Worm (Caenorhabditis elegans) whole organism, L1 larva: ENCODE measurements around the gene paqr-1.
A peak's percentile ranks its signal among the peaks of the same experiment; 100 is the strongest.

Experiments used
- C34B4.2 ChIP-seq: sonication (generic microtip); optimal IDR thresholded peaks from 2 replicates; lab custom pipeline; 2017; ENCODE audit warnings: mild to moderate bottlenecking, missing genetic modification characterization, missing compliant biosample characterization
- aha-1 ChIP-seq: fragments of 150-350 bp; optimal IDR thresholded peaks from 2 replicates; lab custom pipeline; 2014; ENCODE audit warnings: missing biosample characterization, missing genetic modification characterization
- ama-1 ChIP-seq: fragments of 150-350 bp; optimal IDR thresholded peaks from 2 replicates; lab custom pipeline; 2014
- blmp-1 ChIP-seq: fragments of 150-350 bp; optimal IDR thresholded peaks from 2 replicates; lab custom pipeline; 2014; ENCODE audit warnings: missing biosample characterization, missing genetic modification characterization
- ceh-82 ChIP-seq, 3 experiments: fragments of 150-350 bp in 1 of 3; sonication (generic microtip) in 2 of 3; optimal IDR thresholded peaks; 2 replicates each; lab custom pipeline; 2014 to 2017; ENCODE audit warnings: missing biosample characterization in 3 of 3, missing genetic modification characterization in 3 of 3
- ceh-88 ChIP-seq: fragments of 200-800 bp; sonication (Bioruptor generic); IDR thresholded peaks from 2 replicates; pipeline ENCODE4 v1.3.6; 2022; ENCODE audit warnings: missing genetic modification characterization, missing compliant biosample characterization
- dpl-1 ChIP-seq, 3 experiments: fragments of 150-350 bp in 2 of 3; sonication (generic microtip) in 1 of 3; optimal IDR thresholded peaks; 2 replicates each; lab custom pipeline; 2014 to 2017; ENCODE audit warnings: missing biosample characterization in 3 of 3, missing genetic modification characterization in 3 of 3, missing genetic modification reagents in 3 of 3
- efl-1 ChIP-seq, 4 experiments: fragments of 150-350 bp; optimal IDR thresholded peaks in 3 of 4; peaks in 1 of 4; 1 replicate in 1 of 4; 2 replicates in 3 of 4; lab custom pipeline; 2014; ENCODE audit warnings: missing biosample characterization in 2 of 4, missing genetic modification characterization in 2 of 4, missing genetic modification reagents in 2 of 4
- egl-27 ChIP-seq, 2 experiments: fragments of 150-350 bp in 1 of 2; sonication (generic microtip); optimal IDR thresholded peaks; 3 replicates each; lab custom pipeline; 2017 to 2018; ENCODE audit warnings: missing biosample characterization in 2 of 2, missing genetic modification characterization in 2 of 2, missing genetic modification reagents in 2 of 2
- fkh-4 ChIP-seq: sonication (generic microtip); optimal IDR thresholded peaks from 2 replicates; lab custom pipeline; 2016; ENCODE audit warnings: missing compliant biosample characterization, missing genetic modification characterization, borderline replicate concordance
- fkh-8 ChIP-seq: sonication (generic microtip); optimal IDR thresholded peaks from 2 replicates; lab custom pipeline; 2016; ENCODE audit warnings: mild to moderate bottlenecking, missing genetic modification characterization, missing compliant biosample characterization
- grh-1 ChIP-seq: fragments of 200-800 bp; sonication (Bioruptor generic); IDR thresholded peaks from 2 replicates; pipeline ENCODE4 v1.3.6; 2022; ENCODE audit warnings: missing genetic modification reagents, missing genetic modification characterization, missing compliant biosample characterization
- hlh-17 ChIP-seq: fragments of 200-800 bp; sonication (Bioruptor generic); optimal IDR thresholded peaks from 2 replicates; lab custom pipeline; 2018; ENCODE audit warnings: missing genetic modification characterization, mild to moderate bottlenecking, missing compliant biosample characterization, moderate library complexity, borderline replicate concordance
- hpl-2 ChIP-seq: fragments of 150-350 bp; optimal IDR thresholded peaks from 2 replicates; lab custom pipeline; 2014; ENCODE audit warnings: missing biosample characterization, missing genetic modification reagents, missing genetic modification characterization
- isw-1 ChIP-seq: fragments of 200-800 bp; sonication (Bioruptor generic); IDR thresholded peaks from 2 replicates; pipeline ENCODE4 v1.3.6; 2022; ENCODE audit warnings: missing genetic modification characterization, missing compliant biosample characterization
- lin-14 ChIP-seq: fragments of 200-800 bp; sonication (Bioruptor generic); optimal IDR thresholded peaks from 2 replicates; lab custom pipeline; 2018; ENCODE audit warnings: mild to moderate bottlenecking, missing genetic modification characterization, moderate library complexity, missing compliant biosample characterization
- lin-35 ChIP-seq, 2 experiments: fragments of 150-350 bp; optimal IDR thresholded peaks; 2 replicates each; lab custom pipeline; 2014; ENCODE audit warnings: missing biosample characterization in 2 of 2, missing genetic modification characterization in 2 of 2, missing genetic modification reagents in 2 of 2
- mab-9 ChIP-seq: fragments of 200-800 bp; sonication (Bioruptor generic); IDR thresholded peaks from 2 replicates; pipeline ENCODE4 v1.3.6; 2022; ENCODE audit warnings: missing genetic modification reagents, missing genetic modification characterization, missing compliant biosample characterization
- mdl-1 ChIP-seq, 2 experiments: fragments of 150-350 bp; optimal IDR thresholded peaks; 2 replicates each; lab custom pipeline; 2014 to 2017; ENCODE audit warnings: missing biosample characterization in 2 of 2, missing genetic modification characterization in 2 of 2, inconsistent platforms in 1 of 2
- mep-1 ChIP-seq: fragments of 150-350 bp; optimal IDR thresholded peaks from 2 replicates; lab custom pipeline; 2014; ENCODE audit warnings: missing biosample characterization, missing genetic modification characterization
- nhr-12 ChIP-seq: sonication (generic microtip); optimal IDR thresholded peaks from 2 replicates; lab custom pipeline; 2017; ENCODE audit warnings: missing biosample characterization, missing genetic modification characterization
- nhr-20 ChIP-seq: sonication (generic microtip); optimal IDR thresholded peaks from 2 replicates; lab custom pipeline; 2016; ENCODE audit warnings: mild to moderate bottlenecking, missing genetic modification characterization, missing compliant biosample characterization
- nhr-77 ChIP-seq: fragments of 150-350 bp; optimal IDR thresholded peaks from 2 replicates; lab custom pipeline; 2014; ENCODE audit warnings: missing biosample characterization, missing genetic modification characterization
- pax-3 ChIP-seq: fragments of 200-800 bp; sonication (Bioruptor generic); optimal IDR thresholded peaks from 2 replicates; lab custom pipeline; 2018; ENCODE audit warnings: mild to moderate bottlenecking, missing genetic modification characterization, moderate library complexity, missing compliant biosample characterization
- snu-23 ChIP-seq: sonication (generic microtip); optimal IDR thresholded peaks from 2 replicates; lab custom pipeline; 2016; ENCODE audit warnings: missing genetic modification characterization, missing compliant biosample characterization
- sptf-1 ChIP-seq: fragments of 150-350 bp; optimal IDR thresholded peaks from 2 replicates; lab custom pipeline; 2014; ENCODE audit warnings: missing biosample characterization, missing genetic modification characterization
- sup-37 ChIP-seq: fragments of 200-800 bp; sonication (Bioruptor generic); optimal IDR thresholded peaks from 2 replicates; lab custom pipeline; 2018; ENCODE audit warnings: mild to moderate bottlenecking, missing genetic modification characterization, missing compliant biosample characterization
- tbx-2 ChIP-seq: sonication (generic microtip); optimal IDR thresholded peaks from 2 replicates; lab custom pipeline; 2016; ENCODE audit warnings: missing genetic modification characterization, missing compliant biosample characterization
- unc-130 ChIP-seq: fragments of 150-350 bp; optimal IDR thresholded peaks from 2 replicates; lab custom pipeline; 2017; ENCODE audit warnings: missing biosample characterization, missing genetic modification characterization, inconsistent platforms
- unc-30 ChIP-seq: sonication (generic microtip); optimal IDR thresholded peaks from 2 replicates; lab custom pipeline; 2017; ENCODE audit warnings: missing biosample characterization, missing genetic modification characterization
- unc-86 ChIP-seq: sonication (generic microtip); optimal IDR thresholded peaks from 2 replicates; lab custom pipeline; 2016; ENCODE audit warnings: missing genetic modification characterization, missing compliant biosample characterization
- unc-98 ChIP-seq: fragments of 200-800 bp; sonication (Bioruptor generic); IDR thresholded peaks from 2 replicates; pipeline ENCODE4 v1.3.6; 2022; ENCODE audit warnings: missing genetic modification characterization, missing compliant biosample characterization
- xbp-1 ChIP-seq: sonication (generic microtip); optimal IDR thresholded peaks from 2 replicates; lab custom pipeline; 2016; ENCODE audit warnings: missing genetic modification characterization, missing compliant biosample characterization
- zag-1 ChIP-seq: fragments of 150-350 bp; optimal IDR thresholded peaks from 2 replicates; lab custom pipeline; 2014; ENCODE audit warnings: missing biosample characterization, missing genetic modification characterization

Gene paqr-1

DNA sequence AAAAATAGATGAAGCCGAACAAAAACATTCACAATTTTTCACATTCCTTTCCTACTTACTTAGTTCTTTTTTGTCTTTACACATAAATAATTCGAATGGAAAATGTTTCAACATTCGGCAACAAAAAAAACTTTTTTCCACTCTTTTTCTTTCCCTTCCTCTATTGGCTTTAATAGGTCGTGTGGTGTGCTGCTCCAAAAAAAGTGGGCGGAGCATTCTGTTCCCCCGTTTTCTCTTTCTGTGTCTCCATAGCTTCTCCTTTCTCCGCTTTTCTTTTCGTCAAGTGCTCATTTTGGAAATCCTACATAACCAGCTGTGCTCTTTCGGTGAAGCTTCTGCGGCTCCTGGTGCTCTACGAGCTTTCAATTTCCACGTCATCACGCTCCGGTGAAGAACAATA is 13.8 kb downstream of the paqr-1 start, which contains the start of gene C01G5.25:
Gene C01G5.25 (plus strand): TSS at position 250 of the 400 bp plus-strand sequence.
- TF ChIP-seq fkh-8 (tag; lab: Kevin White, UChicago), result peak; percentile 2
- peak in 1 of 3 experiments; percentile 12 for TF ChIP-seq dpl-1 (GFP tag; optimal IDR thresholded peaks at IDR 0.05; lab: Kevin White, UChicago)
- TF ChIP-seq ceh-82 (tag; optimal IDR thresholded peaks at IDR 0.05; lab: Kevin White, UChicago), result peak in 1 of 3 experiments; percentile 23
- TF ChIP-seq unc-86 (tag; lab: Kevin White, UChicago), result peak; percentile 56
- no peak for TF ChIP-seq lin-35 (GFP tag; optimal IDR thresholded peaks at IDR 0.05; lab: Kevin White, UChicago)
- TF ChIP-seq unc-30 (tag; lab: Kevin White, UChicago), result no peak
- peak; percentile 69 for TF ChIP-seq lin-14 (GFP tag; lab: Kevin White, UChicago)
- TF ChIP-seq zag-1, result no peak
- TF ChIP-seq C34B4.2 (tag; lab: Kevin White, UChicago), result no peak
- TF ChIP-seq tbx-2 (tag; lab: Kevin White, UChicago), result no peak
- no peak for TF ChIP-seq grh-1 (GFP tag; lab: Robert Waterston, UW)
- no peak for TF ChIP-seq snu-23 (GFP tag; lab: Kevin White, UChicago)

DNA sequence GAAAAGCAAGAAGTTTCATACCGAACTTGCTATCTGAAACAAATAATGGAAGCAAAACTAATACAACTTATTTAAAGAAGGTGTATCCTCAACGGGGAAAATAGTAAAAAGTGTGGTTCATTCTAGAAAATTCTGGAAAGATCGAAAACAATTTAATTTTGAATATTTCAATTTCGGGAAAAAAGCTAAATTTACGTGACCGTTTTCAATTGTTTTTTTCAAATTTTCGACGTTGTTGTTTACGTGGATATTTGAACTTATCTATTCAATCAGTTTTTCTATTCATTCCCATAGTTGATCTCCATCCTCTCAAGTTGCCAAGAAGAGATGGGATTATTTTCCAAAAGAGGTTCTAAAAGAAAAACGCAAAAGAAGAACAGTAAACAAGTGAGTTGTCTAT is 19.3 kb downstream of the paqr-1 start, which contains the start of gene C01G5.3:
Gene C01G5.3 (plus strand): TSS at position 301 of the 400 bp plus-strand sequence.
- no peak for TF ChIP-seq efl-1 (optimal IDR thresholded peaks at IDR 0.05; lab: Kevin White, UChicago)
- TF ChIP-seq efl-1 (GFP tag; optimal IDR thresholded peaks at IDR 0.05 in 1 of 2; lab: Kevin White, UChicago), result peak in 1 of 2 experiments; percentile 77
- no peak for TF ChIP-seq egl-27 (tag; optimal IDR thresholded peaks at IDR 0.05; lab: Kevin White, UChicago)

DNA sequence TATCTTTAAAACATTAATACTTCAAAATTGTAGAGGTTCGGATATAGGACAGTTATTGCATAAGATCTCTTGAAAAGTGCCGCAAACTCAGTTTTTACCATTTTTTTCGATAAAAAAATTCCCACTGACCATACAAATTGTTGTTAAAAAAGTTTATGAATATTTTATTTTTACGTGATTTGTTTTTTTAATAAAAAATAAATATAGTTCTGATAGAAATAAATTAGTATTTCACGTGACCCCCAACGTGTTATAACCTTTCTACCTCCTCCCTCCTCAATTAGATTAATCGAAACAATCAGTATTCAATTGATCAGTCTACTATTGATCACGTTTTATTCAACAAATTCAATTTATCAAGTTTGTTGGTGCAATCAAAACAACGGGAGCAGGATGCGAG is 23.8 kb downstream of the paqr-1 start, which contains the start of gene C01G5.4:
Gene C01G5.4 (plus strand): TSS at position 301 of the 400 bp plus-strand sequence.
- TF ChIP-seq unc-130 (tag; lab: Kevin White, UChicago) (no peak), mab-9 (GFP tag; lab: Robert Waterston, UW) (no peak), fkh-4 (no peak), sup-37 (GFP tag; lab: Kevin White, UChicago) (no peak), aha-1 (no peak), C34B4.2 (tag; lab: Kevin White, UChicago) (no peak), zag-1 (no peak), blmp-1 (tag; lab: Kevin White, UChicago) (no peak), ceh-88 (GFP tag; lab: Robert Waterston, UW) (no peak), unc-98 (GFP tag; lab: Robert Waterston, UW) (no peak), nhr-12 (no peak), hpl-2 (GFP tag; lab: Kevin White, UChicago) (no peak), ceh-82 (tag; optimal IDR thresholded peaks at IDR 0.05; lab: Kevin White, UChicago) (no peak), nhr-77 (no peak), mdl-1 (tag; optimal IDR thresholded peaks at IDR 0.05; lab: Kevin White, UChicago) (no peak)

DNA sequence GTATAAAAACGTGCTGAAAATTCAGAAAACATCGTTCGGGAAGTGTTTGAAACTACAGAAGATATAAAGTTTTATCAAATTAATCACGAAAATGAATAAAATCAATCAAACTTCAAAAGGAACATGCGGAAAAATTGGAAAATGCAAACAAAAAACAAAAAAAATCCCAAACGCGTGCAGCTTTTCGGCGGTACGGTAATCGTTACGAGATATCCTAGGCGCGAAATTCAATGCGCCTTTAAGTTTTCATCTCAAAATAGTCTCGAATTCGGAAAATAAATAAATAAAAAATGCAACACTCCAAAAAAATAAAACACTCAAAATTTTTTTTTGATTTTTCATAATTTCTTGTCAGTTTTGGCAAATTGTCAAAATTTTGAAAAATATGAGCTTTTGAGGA is 25.4 kb downstream of the paqr-1 start:
- no peak for TF ChIP-seq mep-1
- TF ChIP-seq ama-1 (lab: Kevin White, UChicago), result no peak
- TF ChIP-seq hlh-17 (GFP tag; lab: Kevin White, UChicago), result no peak
- no peak for TF ChIP-seq xbp-1
- no peak for TF ChIP-seq unc-130 (tag; lab: Kevin White, UChicago)
- TF ChIP-seq unc-30 (tag; lab: Kevin White, UChicago), result no peak
- no peak for TF ChIP-seq sup-37 (GFP tag; lab: Kevin White, UChicago)
- no peak for TF ChIP-seq sptf-1 (tag; lab: Kevin White, UChicago)
- no peak for TF ChIP-seq nhr-20 (tag; lab: Kevin White, UChicago)
- no peak for TF ChIP-seq ceh-82 (tag; optimal IDR thresholded peaks at IDR 0.05; lab: Kevin White, UChicago)
- TF ChIP-seq pax-3 (tag; lab: Kevin White, UChicago), result no peak
- TF ChIP-seq isw-1 (GFP tag; lab: Robert Waterston, UW), result no peak
- TF ChIP-seq snu-23 (GFP tag; lab: Kevin White, UChicago), result no peak
- TF ChIP-seq, all 84 proteins: peak for 0
